Worm (Caenorhabditis elegans) whole organism, young adult: ENCODE data around the gene vms-1.

Experiments used
- B0019.2 ChIP-seq: fragments of 200-800 bp; sonication (Bioruptor generic); conservative IDR thresholded peaks from 2 replicates; pipeline ENCODE4 v1.3.6; 2022; ENCODE audit warnings: missing genetic modification reagents, missing genetic modification characterization, missing compliant biosample characterization
- B0035.1 ChIP-seq: sonication (generic microtip); optimal IDR thresholded peaks from 2 replicates; lab custom pipeline; 2016; ENCODE audit warnings: missing genetic modification characterization, mild to moderate bottlenecking, missing compliant biosample characterization, missing genotype, missing genetic modification reagents
- B0261.1 ChIP-seq: sonication (generic microtip); optimal IDR thresholded peaks from 2 replicates; lab custom pipeline; 2016; ENCODE audit warnings: mild to moderate bottlenecking, missing genetic modification characterization, moderate library complexity, missing compliant biosample characterization
- C06A6.2 ChIP-seq: fragments of 200-800 bp; sonication (Bioruptor generic); conservative IDR thresholded peaks from 2 replicates; pipeline ENCODE4 v1.3.6; 2022; ENCODE audit warnings: missing genetic modification characterization, missing compliant biosample characterization
- F33H1.4 ChIP-seq: fragments of 200-800 bp; sonication (Bioruptor generic); IDR thresholded peaks from 2 replicates; pipeline ENCODE4 v1.3.6; 2022; ENCODE audit warnings: missing genetic modification reagents, missing genetic modification characterization, missing compliant biosample characterization
- F49E8.2 ChIP-seq: sonication (generic microtip); optimal IDR thresholded peaks from 3 replicates; lab custom pipeline; 2017; ENCODE audit warnings: missing genetic modification characterization, mild to moderate bottlenecking, missing compliant biosample characterization, antibody characterized with exemption, moderate library complexity; ENCODE audit not compliant: insufficient read depth
- K12H6.12 ChIP-seq: fragments of 200-800 bp; sonication (Bioruptor generic); optimal IDR thresholded peaks from 2 replicates; lab custom pipeline; 2018; ENCODE audit warnings: mild to moderate bottlenecking, missing genetic modification characterization, missing compliant biosample characterization
- Y79H2A.3 ChIP-seq: fragments of 200-800 bp; sonication (Bioruptor generic); conservative IDR thresholded peaks from 2 replicates; pipeline ENCODE4 v1.3.6; 2022; ENCODE audit warnings: missing genetic modification reagents, missing genetic modification characterization, missing compliant biosample characterization
- ama-1 ChIP-seq, 3 experiments: fragments of 150-350 bp in 1 of 3; sonication (generic microtip) in 2 of 3; optimal IDR thresholded peaks; 2 replicates each; lab custom pipeline; 2014 to 2018; ENCODE audit warnings: missing biosample characterization in 2 of 3, missing genetic modification characterization in 2 of 3, missing genetic modification reagents in 2 of 3
- bed-2 ChIP-seq: fragments of 200-800 bp; sonication (Bioruptor generic); IDR thresholded peaks from 2 replicates; pipeline ENCODE4 v1.3.6; 2022; ENCODE audit warnings: missing genetic modification reagents, missing genetic modification characterization, missing compliant biosample characterization
- ceh-91 ChIP-seq: fragments of 200-800 bp; sonication (Bioruptor generic); IDR thresholded peaks from 2 replicates; pipeline ENCODE4 v1.3.6; 2022; ENCODE audit warnings: missing genetic modification reagents, missing genetic modification characterization, missing compliant biosample characterization
- chd-7 ChIP-seq: sonication (generic microtip); optimal IDR thresholded peaks from 2 replicates; lab custom pipeline; 2016; ENCODE audit warnings: mild to moderate bottlenecking, missing genetic modification characterization, moderate library complexity, missing compliant biosample characterization
- dpl-1 ChIP-seq: fragments of 150-350 bp; optimal IDR thresholded peaks from 2 replicates; lab custom pipeline; 2014; ENCODE audit warnings: missing biosample characterization, missing genetic modification reagents, missing genetic modification characterization
- efl-1 ChIP-seq: fragments of 150-350 bp; optimal IDR thresholded peaks from 2 replicates; lab custom pipeline; 2014; ENCODE audit warnings: missing biosample characterization, missing genetic modification reagents, missing genetic modification characterization
- egl-44 ChIP-seq: fragments of 200-800 bp; sonication (Bioruptor generic); IDR thresholded peaks from 2 replicates; pipeline ENCODE4 v1.3.6; 2022; ENCODE audit warnings: missing genetic modification reagents, missing genetic modification characterization, missing compliant biosample characterization
- ekl-4 ChIP-seq: fragments of 200-800 bp; sonication (Bioruptor generic); IDR thresholded peaks from 2 replicates; pipeline ENCODE4 v1.3.6; 2022; ENCODE audit warnings: missing genetic modification reagents, missing genetic modification characterization, missing compliant biosample characterization
- hlh-26 ChIP-seq: fragments of 200-800 bp; sonication (Bioruptor generic); conservative IDR thresholded peaks from 2 replicates; pipeline ENCODE4 v1.3.6; 2022; ENCODE audit warnings: missing genetic modification reagents, missing genetic modification characterization, missing compliant biosample characterization
- let-607 ChIP-seq, 2 experiments: fragments of 200-800 bp in 1 of 2; sonication (Bioruptor generic) in 1 of 2; sonication (generic microtip) in 1 of 2; optimal IDR thresholded peaks; 2 replicates each; lab custom pipeline; 2016 to 2018; ENCODE audit warnings: mild to moderate bottlenecking in 2 of 2, missing compliant biosample characterization in 2 of 2, missing genetic modification characterization in 2 of 2, moderate library complexity in 2 of 2, missing genotype in 1 of 2
- lin-26 ChIP-seq: fragments of 200-800 bp; sonication (Bioruptor generic); IDR thresholded peaks from 2 replicates; pipeline ENCODE4 v1.3.6; 2022; ENCODE audit warnings: missing genetic modification reagents, missing genetic modification characterization, missing compliant biosample characterization
- lin-54 ChIP-seq: fragments of 200-800 bp; sonication (Bioruptor generic); optimal IDR thresholded peaks from 2 replicates; lab custom pipeline; 2018; ENCODE audit warnings: mild to moderate bottlenecking, missing genetic modification characterization, missing compliant biosample characterization
- lsy-27 ChIP-seq: sonication (generic microtip); optimal IDR thresholded peaks from 2 replicates; lab custom pipeline; 2017; ENCODE audit warnings: missing genetic modification characterization, mild to moderate bottlenecking, missing compliant biosample characterization, antibody characterized with exemption, missing genotype, borderline replicate concordance; ENCODE audit not compliant: insufficient read depth
- madf-3 ChIP-seq: fragments of 200-800 bp; sonication (Bioruptor generic); IDR thresholded peaks from 2 replicates; pipeline ENCODE4 v1.3.6; 2022; ENCODE audit warnings: missing genetic modification reagents, missing genetic modification characterization, missing compliant biosample characterization
- madf-6 ChIP-seq: fragments of 200-800 bp; sonication (Bioruptor generic); IDR thresholded peaks from 2 replicates; pipeline ENCODE4 v1.3.6; 2022; ENCODE audit warnings: missing genetic modification reagents, missing genetic modification characterization, missing compliant biosample characterization
- madf-8 ChIP-seq: fragments of 200-800 bp; sonication (Bioruptor generic); conservative IDR thresholded peaks from 2 replicates; pipeline ENCODE4 v1.3.6; 2022; ENCODE audit warnings: missing genetic modification reagents, missing genetic modification characterization, missing compliant biosample characterization
- mel-28 ChIP-seq: sonication (generic microtip); optimal IDR thresholded peaks from 2 replicates; lab custom pipeline; 2016; ENCODE audit warnings: borderline replicate concordance, mild to moderate bottlenecking, missing genetic modification characterization, missing compliant biosample characterization
- nfya-2 ChIP-seq: fragments of 200-800 bp; sonication (Bioruptor generic); IDR thresholded peaks from 2 replicates; pipeline ENCODE4 v1.3.6; 2022; ENCODE audit warnings: missing genetic modification reagents, missing genetic modification characterization, missing compliant biosample characterization
- nhr-120 ChIP-seq: fragments of 200-800 bp; sonication (Bioruptor generic); IDR thresholded peaks from 2 replicates; pipeline ENCODE4 v1.3.6; 2022; ENCODE audit warnings: missing genetic modification characterization, missing compliant biosample characterization
- nhr-27 ChIP-seq: fragments of 200-800 bp; sonication (Bioruptor generic); optimal IDR thresholded peaks from 2 replicates; lab custom pipeline; 2018; ENCODE audit warnings: mild to moderate bottlenecking, missing genetic modification characterization, moderate library complexity, missing compliant biosample characterization
- nhr-80 ChIP-seq: sonication (generic microtip); optimal IDR thresholded peaks from 2 replicates; lab custom pipeline; 2016; ENCODE audit warnings: missing genetic modification characterization, missing compliant biosample characterization
- pbrm-1 ChIP-seq: fragments of 200-800 bp; sonication (Bioruptor generic); IDR thresholded peaks from 2 replicates; pipeline ENCODE4 v1.3.6; 2022; ENCODE audit warnings: missing genetic modification reagents, missing genetic modification characterization, missing compliant biosample characterization
- pha-4 ChIP-seq: fragments of 150-350 bp; sonication (generic microtip); optimal IDR thresholded peaks from 2 replicates; lab custom pipeline; 2014; ENCODE audit warnings: missing biosample characterization, missing genetic modification reagents, missing genetic modification characterization
- repo-1 ChIP-seq: sonication (generic microtip); optimal IDR thresholded peaks from 2 replicates; lab custom pipeline; 2017; ENCODE audit warnings: mild to moderate bottlenecking, missing genetic modification characterization, missing compliant biosample characterization
- rpc-1 ChIP-seq, 2 experiments: fragments of 150-350 bp in 1 of 2; sonication (generic microtip) in 1 of 2; optimal IDR thresholded peaks; 2 replicates each; lab custom pipeline; 2014 to 2018; ENCODE audit warnings: missing biosample characterization in 1 of 2, missing genetic modification characterization in 1 of 2, missing genetic modification reagents in 1 of 2, missing genotype in 1 of 2
- snpc-1.1 ChIP-seq: sonication (generic microtip); optimal IDR thresholded peaks from 2 replicates; lab custom pipeline; 2017; ENCODE audit warnings: missing genetic modification characterization, mild to moderate bottlenecking, missing compliant biosample characterization, antibody characterized with exemption, moderate library complexity, missing genotype, missing genetic modification reagents; ENCODE audit not compliant: insufficient read depth
- snpc-1.3 ChIP-seq: sonication (generic microtip); optimal IDR thresholded peaks from 2 replicates; lab custom pipeline; 2017; ENCODE audit warnings: missing genetic modification characterization, mild to moderate bottlenecking, missing compliant biosample characterization, antibody characterized with exemption, moderate library complexity, missing genotype, missing genetic modification reagents; ENCODE audit not compliant: insufficient read depth
- snpc-3.4 ChIP-seq: sonication (generic microtip); optimal IDR thresholded peaks from 2 replicates; lab custom pipeline; 2017; ENCODE audit warnings: missing genetic modification characterization, mild to moderate bottlenecking, missing compliant biosample characterization, antibody characterized with exemption, moderate library complexity, missing genotype, missing genetic modification reagents
- snpc-4 ChIP-seq, 5 experiments: fragments of 150-350 bp in 1 of 5; sonication (generic microtip) in 4 of 5; optimal IDR thresholded peaks; 2 replicates each; lab custom pipeline; 2014 to 2018; ENCODE audit warnings: missing genetic modification characterization in 5 of 5, missing biosample characterization in 3 of 5, antibody characterized with exemption in 2 of 5, mild to moderate bottlenecking in 2 of 5, missing compliant biosample characterization in 2 of 5, missing genotype in 2 of 5, moderate library complexity in 2 of 5, missing genetic modification reagents in 1 of 5
- tbp1 ChIP-seq: fragments of 200-800 bp; sonication (Bioruptor generic); optimal IDR thresholded peaks from 2 replicates; lab custom pipeline; 2018; ENCODE audit warnings: mild to moderate bottlenecking, missing genetic modification characterization, missing compliant biosample characterization
- tbx-9 ChIP-seq: sonication (generic microtip); optimal IDR thresholded peaks from 2 replicates; lab custom pipeline; 2016; ENCODE audit warnings: borderline replicate concordance, missing genetic modification characterization, inconsistent platforms, missing compliant biosample characterization
- tlf-1 ChIP-seq: fragments of 200-800 bp; sonication (Bioruptor generic); optimal IDR thresholded peaks from 2 replicates; lab custom pipeline; 2018; ENCODE audit warnings: mild to moderate bottlenecking, missing genetic modification characterization, missing compliant biosample characterization
- unc-130 ChIP-seq: sonication (generic microtip); optimal IDR thresholded peaks from 2 replicates; lab custom pipeline; 2016; ENCODE audit warnings: missing genetic modification reagents, missing genetic modification characterization, missing compliant biosample characterization
- xnd-1 ChIP-seq: sonication (generic microtip); optimal IDR thresholded peaks from 2 replicates; lab custom pipeline; 2016; ENCODE audit warnings: missing genotype, missing genetic modification reagents, missing genetic modification characterization, missing compliant biosample characterization
- zfh-2 ChIP-seq: fragments of 200-800 bp; sonication (Bioruptor generic); conservative IDR thresholded peaks from 2 replicates; pipeline ENCODE4 v1.3.6; 2022; ENCODE audit warnings: missing genetic modification reagents, missing genetic modification characterization, missing compliant biosample characterization
- ztf-18 ChIP-seq: sonication (generic microtip); optimal IDR thresholded peaks from 2 replicates; lab custom pipeline; 2016; ENCODE audit warnings: missing genotype, mild to moderate bottlenecking, missing genetic modification characterization, missing compliant biosample characterization
- ztf-22 ChIP-seq: fragments of 200-800 bp; sonication (Bioruptor generic); optimal IDR thresholded peaks from 2 replicates; lab custom pipeline; 2018; ENCODE audit warnings: mild to moderate bottlenecking, missing genetic modification characterization, moderate library complexity, missing compliant biosample characterization
- ztf-26 ChIP-seq: sonication (generic microtip); optimal IDR thresholded peaks from 2 replicates; lab custom pipeline; 2017; ENCODE audit warnings: missing genetic modification characterization, missing compliant biosample characterization

vms-1 gene

ce11 chrIII:8100960-8101359, 12.6 kb downstream of the vms-1 start, which contains the start of gene plk-1 (continued):
- TF ChIP-seq snpc-3.4 (tag; lab: Kevin White, UChicago) (peak; percentile 87), nhr-80 (peak; percentile 10), C06A6.2 (GFP tag; lab: Robert Waterston, UW) (no peak), ekl-4 (GFP tag; lab: Robert Waterston, UW) (no peak; the same call in none of the 2 replicates), F49E8.2 (tag; lab: Kevin White, UChicago) (peak; percentile 69), zfh-2 (GFP tag; lab: Robert Waterston, UW) (no peak), K12H6.12 (tag; lab: Kevin White, UChicago) (no peak), dpl-1 (GFP tag; lab: Kevin White, UChicago) (peak; percentile 94), repo-1 (tag; lab: Kevin White, UChicago) (no peak), let-607 (tag; optimal IDR thresholded peaks at IDR 0.05; lab: Kevin White, UChicago) (no peak), rpc-1 (optimal IDR thresholded peaks at IDR 0.05; lab: Kevin White, UChicago) (no peak), rpc-1 (tag; optimal IDR thresholded peaks at IDR 0.05; lab: Kevin White, UChicago) (no peak), lin-54 (GFP tag; lab: Kevin White, UChicago) (peak; percentile 86), xnd-1 (tag; lab: Kevin White, UChicago) (peak; percentile 82), madf-8 (GFP tag; lab: Robert Waterston, UW) (peak; percentile 93), chd-7 (tag; lab: Kevin White, UChicago) (no peak), F33H1.4 (GFP tag; lab: Robert Waterston, UW) (peak; percentile 95), Y79H2A.3 (GFP tag; lab: Robert Waterston, UW) (no peak), ztf-18 (peak; percentile 8), ama-1 (optimal IDR thresholded peaks at IDR 0.05; lab: Kevin White, UChicago) (no peak), ama-1 (GFP tag; optimal IDR thresholded peaks at IDR 0.05; lab: Kevin White, UChicago) (no peak), ztf-26 (tag; lab: Kevin White, UChicago) (no peak), B0261.1 (tag; lab: Kevin White, UChicago) (no peak), madf-3 (GFP tag; lab: Robert Waterston, UW) (peak; percentile 86), tbp1 (GFP tag; lab: Kevin White, UChicago) (peak; percentile 49), nhr-27 (tag; lab: Kevin White, UChicago) (no peak), ztf-22 (no peak), madf-6 (peak; percentile 97), bed-2 (GFP tag; lab: Robert Waterston, UW) (no peak), nhr-120 (GFP tag; lab: Robert Waterston, UW) (no peak), B0035.1 (tag; lab: Kevin White, UChicago) (no peak), nfya-2 (no peak), lsy-27 (tag; lab: Kevin White, UChicago) (no peak), pha-4 (tag; lab: Kevin White, UChicago) (no peak), unc-130 (GFP tag; lab: Kevin White, UChicago) (peak; percentile 77), snpc-4 (GFP tag; optimal IDR thresholded peaks at IDR 0.05; lab: Kevin White, UChicago) (peak; percentile 29), snpc-4 (tag; optimal IDR thresholded peaks at IDR 0.05; lab: Kevin White, UChicago) (peak in 2 of 4 experiments; percentile 34 to 40), mel-28 (tag; lab: Kevin White, UChicago) (no peak), lin-26 (GFP tag; lab: Robert Waterston, UW) (no peak), tlf-1 (GFP tag; lab: Kevin White, UChicago) (peak; percentile 88), egl-44 (GFP tag; lab: Robert Waterston, UW) (no peak), B0019.2 (peak; percentile 84), efl-1 (GFP tag; lab: Kevin White, UChicago) (peak; percentile 98), pbrm-1 (peak; percentile 65), snpc-1.3 (tag; lab: Kevin White, UChicago) (no peak), snpc-1.1 (tag; lab: Kevin White, UChicago) (peak; percentile 24), tbx-9 (tag; lab: Kevin White, UChicago) (no peak), ceh-91 (GFP tag; lab: Robert Waterston, UW) (peak; percentile 94), hlh-26 (GFP tag; lab: Robert Waterston, UW) (no peak)
